Worm (Caenorhabditis elegans) whole organism, late embryonic: Measurements from ENCODE around the gene lipl-1.

Experiments
- F13H6.1 ChIP-seq: sonication (generic microtip); optimal IDR thresholded peaks from 2 replicates; lab custom pipeline; 2016; ENCODE audit warnings: missing genetic modification characterization, missing compliant biosample characterization
- nhr-11 ChIP-seq: fragments of 150-350 bp; optimal IDR thresholded peaks from 2 replicates; lab custom pipeline; 2014; ENCODE audit warnings: missing biosample characterization, missing genetic modification characterization
- ttx-3 ChIP-seq: sonication (generic microtip); optimal IDR thresholded peaks from 2 replicates; lab custom pipeline; 2016; ENCODE audit warnings: missing genetic modification reagents, missing genetic modification characterization, missing compliant biosample characterization

ce11 chrV:12967110-12967509, 47.3 kb downstream of the lipl-1 start, which contains the start of gene R186.3:
- TF ChIP-seq ttx-3 (tag; lab: Kevin White, UChicago) (no peak), nhr-11 (no peak), F13H6.1 (tag; lab: Kevin White, UChicago) (no peak)
